Worm (Caenorhabditis elegans): ENCODE results near the gene ZC155.2.

ce11 chrIII:5199577-5199976 lies 19.2 kb upstream of the ZC155.2 start, which contains the start of gene emb-8:
- no peak for TF ChIP-seq dao-5 (tag; optimal IDR thresholded peaks at IDR 0.05)
- no peak for TF ChIP-seq him-1 (tag; optimal IDR thresholded peaks at IDR 0.05)
- no peak for TF ChIP-seq W03F9.2 (tag; optimal IDR thresholded peaks at IDR 0.05)

Data from whole organism, L4/young adult.